Worm (Caenorhabditis elegans) whole organism, L3 larva: ENCODE measurements around the gene T24H10.5.

ENCODE experiments used
- R02D3.7 ChIP-seq: fragments of 150-350 bp; optimal IDR thresholded peaks from 2 replicates; lab custom pipeline; 2014; ENCODE audit warnings: missing biosample characterization, missing genetic modification characterization
- ama-1 ChIP-seq: fragments of 150-350 bp; optimal IDR thresholded peaks from 2 replicates; lab custom pipeline; 2018
- ceh-16 ChIP-seq: sonication (generic microtip); optimal IDR thresholded peaks from 2 replicates; lab custom pipeline; 2017; ENCODE audit warnings: missing biosample characterization, missing genetic modification characterization
- ceh-28 ChIP-seq: fragments of 150-350 bp; optimal IDR thresholded peaks from 2 replicates; lab custom pipeline; 2014; ENCODE audit warnings: missing biosample characterization, missing genetic modification reagents, missing genetic modification characterization
- egl-5 ChIP-seq: fragments of 150-350 bp; optimal IDR thresholded peaks from 2 replicates; lab custom pipeline; 2017; ENCODE audit warnings: missing biosample characterization, missing genetic modification reagents, missing genetic modification characterization, inconsistent platforms
- elt-2 ChIP-seq: sonication (generic microtip); optimal IDR thresholded peaks from 2 replicates; lab custom pipeline; 2016; ENCODE audit warnings: missing genetic modification reagents, mild to moderate bottlenecking, missing genetic modification characterization, missing compliant biosample characterization
- eor-1 ChIP-seq, 2 experiments: fragments of 150-350 bp; optimal IDR thresholded peaks; 2 replicates each; lab custom pipeline; 2014 to 2018; ENCODE audit warnings: missing biosample characterization in 2 of 2, missing genetic modification characterization in 2 of 2
- fkh-10 ChIP-seq: sonication (generic microtip); optimal IDR thresholded peaks from 2 replicates; lab custom pipeline; 2017; ENCODE audit warnings: missing biosample characterization, missing genetic modification reagents, missing genetic modification characterization
- fos-1 ChIP-seq: fragments of 150-350 bp; optimal IDR thresholded peaks from 2 replicates; lab custom pipeline; 2014; ENCODE audit warnings: missing biosample characterization, missing genetic modification characterization
- hmg-11 ChIP-seq: sonication (generic microtip); optimal IDR thresholded peaks from 2 replicates; lab custom pipeline; 2016; ENCODE audit warnings: missing genetic modification characterization, missing compliant biosample characterization
- jun-1 ChIP-seq: fragments of 150-350 bp; optimal IDR thresholded peaks from 2 replicates; lab custom pipeline; 2014; ENCODE audit warnings: missing biosample characterization, missing genetic modification reagents, missing genetic modification characterization
- lin-15B ChIP-seq: fragments of 150-350 bp; optimal IDR thresholded peaks from 2 replicates; lab custom pipeline; 2014; ENCODE audit warnings: missing biosample characterization, missing genetic modification characterization
- lin-39 ChIP-seq: fragments of 150-350 bp; optimal IDR thresholded peaks from 2 replicates; lab custom pipeline; 2018; ENCODE audit warnings: missing biosample characterization, missing genetic modification reagents, missing genetic modification characterization
- mdl-1 ChIP-seq: fragments of 150-350 bp; optimal IDR thresholded peaks from 2 replicates; lab custom pipeline; 2014; ENCODE audit warnings: missing biosample characterization, missing genetic modification characterization
- mml-1 ChIP-seq: fragments of 150-350 bp; sonication (generic microtip); optimal IDR thresholded peaks from 3 replicates; lab custom pipeline; 2014; ENCODE audit warnings: missing biosample characterization, missing genetic modification characterization
- nfya-1 ChIP-seq: sonication (generic microtip); optimal IDR thresholded peaks from 2 replicates; lab custom pipeline; 2017; ENCODE audit warnings: missing genetic modification characterization, mild to moderate bottlenecking, missing compliant biosample characterization, antibody characterized with exemption, moderate library complexity; ENCODE audit not compliant: insufficient read depth
- nhr-11 ChIP-seq: fragments of 150-350 bp; optimal IDR thresholded peaks from 2 replicates; lab custom pipeline; 2014; ENCODE audit warnings: missing biosample characterization, missing genetic modification characterization
- nhr-12 ChIP-seq: fragments of 150-350 bp; optimal IDR thresholded peaks from 2 replicates; lab custom pipeline; 2014; ENCODE audit warnings: missing biosample characterization, missing genetic modification characterization
- nhr-23 ChIP-seq: fragments of 150-350 bp; optimal IDR thresholded peaks from 2 replicates; lab custom pipeline; 2014; ENCODE audit warnings: missing biosample characterization, missing genetic modification reagents, missing genetic modification characterization
- nhr-237 ChIP-seq: fragments of 150-350 bp; optimal IDR thresholded peaks from 2 replicates; lab custom pipeline; 2014; ENCODE audit warnings: missing biosample characterization, missing genetic modification characterization
- nhr-76 ChIP-seq: fragments of 150-350 bp; sonication (generic microtip); optimal IDR thresholded peaks from 5 replicates; lab custom pipeline; 2014; ENCODE audit warnings: missing biosample characterization, missing genetic modification characterization
- nhr-77 ChIP-seq: fragments of 150-350 bp; optimal IDR thresholded peaks from 2 replicates; lab custom pipeline; 2014; ENCODE audit warnings: missing biosample characterization, missing genetic modification characterization
- pha-4 ChIP-seq: fragments of 150-350 bp; optimal IDR thresholded peaks from 2 replicates; lab custom pipeline; 2014; ENCODE audit warnings: missing biosample characterization, missing genetic modification reagents, missing genetic modification characterization
- pqm-1 ChIP-seq: fragments of 150-350 bp; optimal IDR thresholded peaks from 2 replicates; lab custom pipeline; 2017; ENCODE audit warnings: missing biosample characterization, missing genetic modification characterization, inconsistent platforms
- sea-2 ChIP-seq: fragments of 150-350 bp; sonication (generic microtip); optimal IDR thresholded peaks from 4 replicates; lab custom pipeline; 2014; ENCODE audit warnings: missing biosample characterization, missing genetic modification reagents, missing genetic modification characterization
- snpc-4 ChIP-seq: fragments of 150-350 bp; optimal IDR thresholded peaks from 2 replicates; lab custom pipeline; 2014; ENCODE audit warnings: missing biosample characterization, missing genetic modification characterization
- tbx-2 ChIP-seq: sonication (generic microtip); optimal IDR thresholded peaks from 2 replicates; lab custom pipeline; 2016; ENCODE audit warnings: mild to moderate bottlenecking, missing genetic modification characterization, missing compliant biosample characterization
- unc-62 ChIP-seq: fragments of 150-350 bp; sonication (generic microtip); optimal IDR thresholded peaks from 4 replicates; lab custom pipeline; 2014; ENCODE audit warnings: missing biosample characterization, missing genetic modification reagents, missing genetic modification characterization
- ztf-4 ChIP-seq: fragments of 150-350 bp; optimal IDR thresholded peaks from 2 replicates; lab custom pipeline; 2014; ENCODE audit warnings: missing biosample characterization, missing genetic modification characterization

T24H10.5 gene

ce11 chrII:9076098-9076879 lies 24.6 kb upstream of the T24H10.5 start:
- no peak for TF ChIP-seq ama-1 (lab: Kevin White, UChicago)
- no peak for TF ChIP-seq nhr-237 (tag; lab: Kevin White, UChicago)
- TF ChIP-seq mdl-1 (tag; lab: Kevin White, UChicago) = no peak
- TF ChIP-seq elt-2 (tag; lab: Kevin White, UChicago) = peak; percentile 41
- peak; percentile 60 for TF ChIP-seq pha-4 (tag; lab: Kevin White, UChicago)

- no peak for TF ChIP-seq hmg-11 (tag; lab: Kevin White, UChicago)
- no peak for TF ChIP-seq lin-39 (tag; lab: Kevin White, UChicago)
- TF ChIP-seq nfya-1 (tag; lab: Kevin White, UChicago) = peak; percentile 11
- TF ChIP-seq mml-1 (tag; lab: Kevin White, UChicago) = no peak
- TF ChIP-seq nhr-11 (tag; lab: Kevin White, UChicago) = no peak
- no peak for TF ChIP-seq R02D3.7 (tag; lab: Kevin White, UChicago)
- TF ChIP-seq eor-1 (tag; optimal IDR thresholded peaks at IDR 0.05; lab: Kevin White, UChicago) = no peak
- TF ChIP-seq unc-62 = no peak
- no peak for TF ChIP-seq snpc-4 (tag; lab: Kevin White, UChicago)
Observed at ce11 chrII:9078351-9078750, 22.5 kb upstream of the T24H10.5 start.

- TF ChIP-seq lin-15B (tag; lab: Kevin White, UChicago) = no peak
- TF ChIP-seq pqm-1 = no peak
- no peak for TF ChIP-seq nhr-237 (tag; lab: Kevin White, UChicago)
- TF ChIP-seq ceh-16 (tag; lab: Kevin White, UChicago) = no peak
- TF ChIP-seq egl-5 (tag; lab: Kevin White, UChicago) = no peak
- peak; percentile 27 for TF ChIP-seq elt-2 (tag; lab: Kevin White, UChicago)
Observed at ce11 chrII:9083093-9083492, 17.8 kb upstream of the T24H10.5 start, which contains the start of gene sysm-1. sysm-1 (minus strand) TSS chrII:9083193.

- TF ChIP-seq fos-1 (no peak), nhr-76 (no peak), nhr-23 (no peak), pha-4 (tag; lab: Kevin White, UChicago) (no peak), pqm-1 (no peak), fkh-10 (no peak), elt-2 (tag; lab: Kevin White, UChicago) (no peak), nhr-77 (tag; lab: Kevin White, UChicago) (no peak), ceh-16 (tag; lab: Kevin White, UChicago) (no peak), hmg-11 (tag; lab: Kevin White, UChicago) (no peak), tbx-2 (tag; lab: Kevin White, UChicago) (no peak), sea-2 (GFP tag; lab: Kevin White, UChicago) (no peak), jun-1 (no peak), nhr-12 (tag; lab: Kevin White, UChicago) (no peak)
Observed at ce11 chrII:9086308-9086707, 14.6 kb upstream of the T24H10.5 start, which contains the start of gene hlh-3. hlh-3 (plus strand) TSS chrII:9086608.

DNA sequence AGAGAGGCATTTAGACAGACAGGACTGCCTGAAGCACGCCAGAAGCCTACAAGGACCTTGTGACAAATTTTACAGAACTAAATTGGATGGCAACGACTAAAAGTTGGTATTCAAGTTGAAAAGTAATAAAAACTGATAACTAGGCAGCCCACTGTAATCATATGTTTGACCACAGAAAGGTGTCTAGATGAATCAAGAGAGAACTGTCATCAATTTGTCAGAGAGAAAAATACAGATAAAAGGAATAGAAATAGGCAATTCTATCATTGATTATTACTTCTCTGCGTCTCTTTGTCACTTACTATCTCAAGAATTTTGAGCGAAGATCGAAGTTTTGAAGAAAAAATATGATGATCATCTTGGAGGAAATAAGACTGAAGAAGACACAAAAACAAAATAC lies 8.0 kb upstream of the T24H10.5 start:
- TF ChIP-seq pqm-1 (peak; percentile 67), mdl-1 (tag; lab: Kevin White, UChicago) (no peak), ceh-28 (tag; lab: Kevin White, UChicago) (peak; percentile 34), elt-2 (tag; lab: Kevin White, UChicago) (peak; percentile 57)

- TF ChIP-seq ztf-4 (tag; lab: Kevin White, UChicago) (no peak), mml-1 (tag; lab: Kevin White, UChicago) (no peak), unc-62 (no peak), ama-1 (lab: Kevin White, UChicago) (no peak)
Observed at ce11 chrII:9093584-9093983, 7.3 kb upstream of the T24H10.5 start, which contains the start of gene C07H4.1. C07H4.1 (minus strand) TSS chrII:9093684.
